Fruit fly (Drosophila melanogaster) whole organism, embryonic: ENCODE measurements around the gene Rab18.

ENCODE experiments used
- Ada2b ChIP-seq: fragments of 200-800 bp; sonication (Bioruptor generic); IDR thresholded peaks from 2 replicates; pipeline ENCODE4 v1.3.6; 2022; ENCODE audit warnings: missing biosample characterization, missing genetic modification characterization
- Aef1 ChIP-seq: fragments of 200-800 bp; sonication (Bioruptor generic); IDR thresholded peaks from 3 replicates; pipeline ENCODE4 v1.3.6; 2022; ENCODE audit warnings: missing biosample characterization, missing genetic modification characterization
- Antp ChIP-seq: fragments of 200-800 bp; sonication (Bioruptor generic); optimal IDR thresholded peaks from 3 replicates; lab custom pipeline; 2016; ENCODE audit warnings: missing biosample characterization, missing genetic modification characterization
- Atf3 ChIP-seq: fragments of 200-800 bp; sonication (Bioruptor generic); optimal IDR thresholded peaks from 3 replicates; lab custom pipeline; 2016; ENCODE audit warnings: missing biosample characterization, missing genetic modification characterization
- C15 ChIP-seq: fragments of 200-800 bp; sonication (Bioruptor generic); IDR thresholded peaks from 3 replicates; pipeline ENCODE4 v1.3.6; 2022; ENCODE audit warnings: missing biosample characterization, missing genetic modification characterization
- CG11504 ChIP-seq: fragments of 200-800 bp; sonication (Bioruptor generic); optimal IDR thresholded peaks from 3 replicates; lab custom pipeline; 2019; ENCODE audit warnings: missing biosample characterization, mild to moderate bottlenecking, missing genetic modification characterization, moderate library complexity
- CG13296 ChIP-seq: fragments of 200-800 bp; sonication (Bioruptor generic); optimal IDR thresholded peaks from 3 replicates; lab custom pipeline; 2018; ENCODE audit warnings: missing biosample characterization, mild to moderate bottlenecking, missing genetic modification characterization
- CG14710 ChIP-seq: fragments of 200-800 bp; sonication (Bioruptor generic); optimal IDR thresholded peaks from 3 replicates; lab custom pipeline; 2019; ENCODE audit warnings: missing biosample characterization, mild to moderate bottlenecking, missing genetic modification characterization, moderate library complexity
- CG14965 ChIP-seq: fragments of 200-800 bp; sonication (Bioruptor generic); optimal IDR thresholded peaks from 2 replicates; lab custom pipeline; 2016; ENCODE audit warnings: missing biosample characterization, missing genetic modification characterization, borderline replicate concordance
- CG15073 ChIP-seq: fragments of 200-800 bp; sonication (Bioruptor generic); optimal IDR thresholded peaks from 2 replicates; lab custom pipeline; 2016; ENCODE audit warnings: missing biosample characterization, missing genetic modification characterization
- CG15514 ChIP-seq: fragments of 200-800 bp; sonication (Bioruptor generic); optimal IDR thresholded peaks from 3 replicates; lab custom pipeline; 2017; ENCODE audit warnings: missing biosample characterization, missing genetic modification characterization, mild to moderate bottlenecking, moderate library complexity, missing genetic modification reagents
- CG18476 ChIP-seq: fragments of 200-800 bp; sonication (Bioruptor generic); optimal IDR thresholded peaks from 2 replicates; lab custom pipeline; 2016; ENCODE audit warnings: missing biosample characterization, mild to moderate bottlenecking, missing genetic modification characterization
- CG2116 ChIP-seq: fragments of 200-800 bp; sonication (Bioruptor generic); optimal IDR thresholded peaks from 3 replicates; lab custom pipeline; 2018; ENCODE audit warnings: missing biosample characterization, mild to moderate bottlenecking, missing genetic modification characterization
- CG2199 ChIP-seq: fragments of 200-800 bp; sonication (Bioruptor generic); IDR thresholded peaks from 3 replicates; pipeline ENCODE4 v1.3.6; 2022; ENCODE audit warnings: missing biosample characterization, missing genetic modification characterization
- CG32532 ChIP-seq: fragments of 200-800 bp; sonication (Bioruptor generic); IDR thresholded peaks from 2 replicates; pipeline ENCODE4 v1.3.6; 2022; ENCODE audit warnings: missing biosample characterization, missing genetic modification characterization
- CG4282 ChIP-seq: fragments of 200-800 bp; sonication (Bioruptor generic); optimal IDR thresholded peaks from 2 replicates; lab custom pipeline; 2016; ENCODE audit warnings: missing biosample characterization, missing genetic modification characterization
- CG5953 ChIP-seq: fragments of 200-800 bp; sonication (Bioruptor generic); IDR thresholded peaks from 2 replicates; pipeline ENCODE4 v1.3.6; 2022; ENCODE audit warnings: missing biosample characterization, missing genetic modification characterization
- CG7556 ChIP-seq: fragments of 200-800 bp; sonication (Bioruptor generic); optimal IDR thresholded peaks from 2 replicates; lab custom pipeline; 2017; ENCODE audit warnings: missing biosample characterization, mild to moderate bottlenecking, missing genetic modification characterization
- CG9797 ChIP-seq: fragments of 200-800 bp; sonication (Bioruptor generic); optimal IDR thresholded peaks from 3 replicates; lab custom pipeline; 2018; ENCODE audit warnings: missing biosample characterization, mild to moderate bottlenecking, missing genetic modification characterization
- Camta ChIP-seq: fragments of 200-800 bp; sonication (Bioruptor generic); optimal IDR thresholded peaks from 2 replicates; lab custom pipeline; 2016; ENCODE audit warnings: missing biosample characterization, missing genetic modification characterization
- Dip3 ChIP-seq: fragments of 200-800 bp; sonication (Bioruptor generic); optimal IDR thresholded peaks from 3 replicates; lab custom pipeline; 2016; ENCODE audit warnings: missing biosample characterization, missing genetic modification characterization
- Doc2 ChIP-seq: fragments of 200-800 bp; sonication (Bioruptor generic); IDR thresholded peaks from 2 replicates; pipeline ENCODE4 v1.3.6; 2022; ENCODE audit warnings: missing biosample characterization, missing genetic modification characterization
- Doc3 ChIP-seq: fragments of 200-800 bp; sonication (Bioruptor generic); IDR thresholded peaks from 3 replicates; pipeline ENCODE4 v1.3.6; 2022; ENCODE audit warnings: missing biosample characterization, missing genetic modification characterization; ENCODE audit not compliant: partially characterized antibody
- E2f1 ChIP-seq: fragments of 200-800 bp; sonication (Bioruptor generic); IDR thresholded peaks from 2 replicates; pipeline ENCODE4 v1.3.6; 2022; ENCODE audit warnings: missing biosample characterization, missing genetic modification characterization
- HLHmδ ChIP-seq: fragments of 200-800 bp; sonication (Bioruptor generic); optimal IDR thresholded peaks from 2 replicates; lab custom pipeline; 2018; ENCODE audit warnings: missing biosample characterization, mild to moderate bottlenecking, missing genetic modification characterization, moderate library complexity
- HmgD ChIP-seq: fragments of 200-800 bp; sonication (Bioruptor generic); optimal IDR thresholded peaks from 3 replicates; lab custom pipeline; 2016; ENCODE audit warnings: missing biosample characterization, missing genetic modification characterization
- Hr39 ChIP-seq: fragments of >200 bp; optimal IDR thresholded peaks from 2 replicates; lab custom pipeline; 2017
- Jarid2 ChIP-seq: fragments of 200-800 bp; sonication (Bioruptor generic); optimal IDR thresholded peaks from 3 replicates; lab custom pipeline; 2017; ENCODE audit warnings: mild to moderate bottlenecking, missing biosample characterization, missing genetic modification reagents, missing genetic modification characterization
- Mrtf ChIP-seq: fragments of 200-800 bp; sonication (Bioruptor generic); IDR thresholded peaks from 3 replicates; pipeline ENCODE4 v1.3.6; 2022; ENCODE audit warnings: missing biosample characterization, missing genetic modification characterization
- Neu2 ChIP-seq: fragments of 200-800 bp; sonication (Bioruptor generic); optimal IDR thresholded peaks from 3 replicates; lab custom pipeline; 2016; ENCODE audit warnings: missing biosample characterization, missing genetic modification characterization, borderline replicate concordance
- Scr ChIP-seq: fragments of 200-800 bp; sonication (Bioruptor generic); IDR thresholded peaks from 2 replicates; pipeline ENCODE4 v1.3.6; 2022; ENCODE audit warnings: missing biosample characterization, missing genetic modification characterization; ENCODE audit not compliant: partially characterized antibody
- Spps ChIP-seq: fragments of 200-800 bp; sonication (Bioruptor generic); optimal IDR thresholded peaks from 2 replicates; lab custom pipeline; 2018; ENCODE audit warnings: missing biosample characterization, mild to moderate bottlenecking, missing genetic modification characterization
- Sry-β ChIP-seq: fragments of 200-800 bp; sonication (Bioruptor generic); optimal IDR thresholded peaks from 2 replicates; lab custom pipeline; 2018; ENCODE audit warnings: missing biosample characterization, mild to moderate bottlenecking, missing genetic modification characterization, moderate library complexity
- ab ChIP-seq: fragments of 200-800 bp; sonication (Bioruptor generic); optimal IDR thresholded peaks from 2 replicates; lab custom pipeline; 2016; ENCODE audit warnings: missing biosample characterization, missing genetic modification characterization
- az2 ChIP-seq: fragments of 200-800 bp; sonication (Bioruptor generic); optimal IDR thresholded peaks from 3 replicates; lab custom pipeline; 2016; ENCODE audit warnings: missing biosample characterization, missing genetic modification characterization
- cato ChIP-seq: fragments of 200-800 bp; sonication (Bioruptor generic); optimal IDR thresholded peaks from 2 replicates; lab custom pipeline; 2016; ENCODE audit warnings: missing biosample characterization, missing genetic modification characterization, borderline replicate concordance
- chinmo ChIP-seq: fragments of 200-800 bp; sonication (Bioruptor generic); IDR thresholded peaks from 4 replicates; pipeline ENCODE4 v1.3.6; 2022; ENCODE audit warnings: missing biosample characterization, missing genetic modification characterization; ENCODE audit not compliant: partially characterized antibody
- chn ChIP-seq: fragments of 200-800 bp; sonication (Bioruptor generic); optimal IDR thresholded peaks from 2 replicates; lab custom pipeline; 2016; ENCODE audit warnings: missing biosample characterization, missing genetic modification characterization
- dpn ChIP-seq, 2 experiments: fragments of 200-800 bp; sonication (Bioruptor generic); optimal IDR thresholded peaks; 3 replicates each; lab custom pipeline; 2016; ENCODE audit warnings: missing biosample characterization in 2 of 2, missing genetic modification characterization in 2 of 2
- gsb ChIP-seq: fragments of 200-800 bp; sonication (Bioruptor generic); IDR thresholded peaks from 2 replicates; pipeline ENCODE4 v1.3.6; 2022; ENCODE audit warnings: missing biosample characterization, missing genetic modification characterization
- luna ChIP-seq: fragments of 200-800 bp; sonication (Bioruptor generic); optimal IDR thresholded peaks from 2 replicates; lab custom pipeline; 2016; ENCODE audit warnings: missing biosample characterization, missing genetic modification characterization
- odd ChIP-seq: fragments of 200-800 bp; sonication (Bioruptor generic); optimal IDR thresholded peaks from 2 replicates; lab custom pipeline; 2017; ENCODE audit warnings: missing biosample characterization, mild to moderate bottlenecking, missing genetic modification characterization
- pan ChIP-seq, 4 experiments: fragments of >200 bp in 3 of 4; fragments of 200-800 bp in 1 of 4; sonication (Bioruptor generic) in 1 of 4; optimal IDR thresholded peaks in 3 of 4; IDR thresholded peaks in 1 of 4; 2 replicates each; pipeline versions ENCODE4 v1.3.6 to Lab custom; 2017 to 2022; ENCODE audit warnings: missing biosample characterization in 2 of 4, missing genetic modification characterization in 2 of 4, mixed read lengths in 1 of 4
- pita ChIP-seq: fragments of 200-800 bp; sonication (Bioruptor generic); optimal IDR thresholded peaks from 2 replicates; lab custom pipeline; 2017; ENCODE audit warnings: missing biosample characterization, mild to moderate bottlenecking, missing genetic modification characterization
- run ChIP-seq: fragments of 200-800 bp; sonication (Bioruptor generic); optimal IDR thresholded peaks from 3 replicates; lab custom pipeline; 2018; ENCODE audit warnings: missing biosample characterization, mild to moderate bottlenecking, missing genetic modification characterization
- scrt ChIP-seq: fragments of 200-800 bp; sonication (Bioruptor generic); optimal IDR thresholded peaks from 2 replicates; lab custom pipeline; 2018; ENCODE audit warnings: missing biosample characterization, mild to moderate bottlenecking, missing genetic modification characterization, moderate library complexity
- shn ChIP-seq: fragments of 200-800 bp; sonication (Bioruptor generic); optimal IDR thresholded peaks from 3 replicates; lab custom pipeline; 2016; ENCODE audit warnings: missing biosample characterization, missing genetic modification characterization
- trh ChIP-seq: fragments of 200-800 bp; sonication (Bioruptor generic); optimal IDR thresholded peaks from 2 replicates; lab custom pipeline; 2016; ENCODE audit warnings: missing biosample characterization, missing genetic modification characterization
- ttk ChIP-seq: fragments of 200-800 bp; sonication (Bioruptor generic); IDR thresholded peaks from 2 replicates; pipeline ENCODE4 v2.1.2; 2022; ENCODE audit warnings: missing biosample characterization, missing genetic modification characterization
- usp ChIP-seq: fragments of >200 bp; optimal IDR thresholded peaks from 2 replicates; lab custom pipeline; 2017; ENCODE audit warnings: missing biosample characterization, missing genetic modification characterization
- yki ChIP-seq: fragments of >200 bp; optimal IDR thresholded peaks from 3 replicates; lab custom pipeline; 2018

The Rab18 gene

dm6 chrX:5671537-5672029 lies at the start of gene Rab18 (continued):
- no peak for TF ChIP-seq CG18476 (GFP tag; lab: Kevin White, UChicago)
- TF ChIP-seq trh (GFP tag; lab: Kevin White, UChicago) = no peak
- no peak for TF ChIP-seq Spps (tag; lab: Kevin White, UChicago)
- no peak for TF ChIP-seq E2f1
- TF ChIP-seq CG7556 (GFP tag; lab: Kevin White, UChicago) = no peak
- TF ChIP-seq az2 (GFP tag; lab: Kevin White, UChicago) = no peak
- TF ChIP-seq CG5953 = no peak
- TF ChIP-seq ab (GFP tag; lab: Kevin White, UChicago) = no peak
- TF ChIP-seq Hr39 = no peak
- no peak for TF ChIP-seq CG2199 (GFP tag; lab: Robert Waterston, UW)
- no peak for TF ChIP-seq chinmo
- no peak for TF ChIP-seq luna (GFP tag; lab: Kevin White, UChicago)
- TF ChIP-seq pan (optimal IDR thresholded peaks at IDR 0.05; lab: Kevin White, UChicago) = no peak
- TF ChIP-seq pan (GFP tag; optimal IDR thresholded peaks at IDR 0.05 in 1 of 2, IDR thresholded peaks at IDR 0.05 in 1 of 2) = peak in 1 of 2 experiments; percentile 53
- no peak for TF ChIP-seq Atf3 (GFP tag; lab: Kevin White, UChicago)
- no peak for TF ChIP-seq usp (GFP tag; lab: Kevin White, UChicago)
- TF ChIP-seq HmgD (GFP tag; lab: Kevin White, UChicago) = no peak
- no peak for TF ChIP-seq CG4282 (GFP tag; lab: Kevin White, UChicago)
- TF ChIP-seq Jarid2 (GFP tag; lab: Kevin White, UChicago) = no peak
- TF ChIP-seq CG14965 (GFP tag; lab: Kevin White, UChicago) = no peak
- TF ChIP-seq CG11504 (tag; lab: Kevin White, UChicago) = no peak
- no peak for TF ChIP-seq odd (GFP tag; lab: Kevin White, UChicago)
- no peak for TF ChIP-seq CG15073
- no peak for TF ChIP-seq shn (GFP tag; lab: Kevin White, UChicago)
- TF ChIP-seq CG13296 (GFP tag; lab: Kevin White, UChicago) = no peak
- peak; percentile 10 for TF ChIP-seq CG14710 (tag; lab: Kevin White, UChicago)
- TF ChIP-seq chn (GFP tag; lab: Kevin White, UChicago) = peak; percentile 2
- TF ChIP-seq C15 = no peak
- no peak for TF ChIP-seq Doc3
- peak; percentile 36; the same call in 1 of the 2 replicates for TF ChIP-seq CG32532 (GFP tag; lab: Robert Waterston, UW)
- TF ChIP-seq cato = no peak
- TF ChIP-seq run (tag; lab: Kevin White, UChicago) = no peak
- peak; percentile 40; the same call in 1 of the 2 replicates for TF ChIP-seq ttk (GFP tag; lab: Robert Waterston, UW)
- no peak for TF ChIP-seq pita (GFP tag; lab: Kevin White, UChicago)
- TF ChIP-seq Antp = peak; percentile 37
- no peak for TF ChIP-seq Camta (GFP tag; lab: Kevin White, UChicago)
- peak; percentile 44; the same call in 2 of the 3 replicates for TF ChIP-seq Aef1 (GFP tag; lab: Robert Waterston, UW)
- peak; percentile 14 for TF ChIP-seq HLHmδ (GFP tag; lab: Kevin White, UChicago)
- no peak for TF ChIP-seq Ada2b (GFP tag; lab: Robert Waterston, UW)
- no peak for TF ChIP-seq Doc2 (GFP tag; lab: Robert Waterston, UW)
- peak; percentile 3 to 35 for TF ChIP-seq dpn (GFP tag; optimal IDR thresholded peaks at IDR 0.05; lab: Kevin White, UChicago)
- no peak for TF ChIP-seq gsb (GFP tag; lab: Robert Waterston, UW)
- TF ChIP-seq Dip3 (GFP tag; lab: Kevin White, UChicago) = peak; percentile 26
- no peak for TF ChIP-seq Neu2 (GFP tag; lab: Kevin White, UChicago)
- peak; percentile 15; the same call in 1 of the 3 replicates for TF ChIP-seq Mrtf (GFP tag; lab: Robert Waterston, UW)
- TF ChIP-seq yki (lab: Kevin White, UChicago) = no peak
- no peak for TF ChIP-seq CG9797 (GFP tag; lab: Kevin White, UChicago)
- peak; percentile 80 for TF ChIP-seq Sry-β (GFP tag; lab: Kevin White, UChicago)
- no peak for TF ChIP-seq scrt (GFP tag; lab: Kevin White, UChicago)
- peak; percentile 37 for TF ChIP-seq Scr
- TF ChIP-seq CG2116 (GFP tag; lab: Kevin White, UChicago) = no peak
- peak; percentile 97 for TF ChIP-seq CG15514 (GFP tag; lab: Kevin White, UChicago)
